Worm (Caenorhabditis elegans): ENCODE measurements around the gene fbxa-155.
"Not testable (repeated sequence)": the region's sequence is repeated elsewhere in the genome, so short reads cannot be mapped to it uniquely, and the experiment has no call there.

Gene fbxa-155

ce11 chrIII:10050321-10050720 is 40.3 kb upstream of the fbxa-155 start, which contains the start of gene T16G12.3:
Gene T16G12.3, plus strand, starts transcription at chrIII:10050621.
- TF ChIP-seq drap-1 (GFP tag; optimal IDR thresholded peaks at IDR 0.05); lsy-2 (tag; optimal IDR thresholded peaks at IDR 0.05); ztf-11 (tag; optimal IDR thresholded peaks at IDR 0.05): not testable (repeated sequence)

ce11 chrIII:10049682-10050081 is 39.7 kb upstream of the fbxa-155 start, which contains the start of gene T16G12.1:
Gene T16G12.1, minus strand, starts transcription at chrIII:10049857.
- TF ChIP-seq snpc-4 (tag; optimal IDR thresholded peaks at IDR 0.05) (no peak), lin-32 (GFP tag; optimal IDR thresholded peaks at IDR 0.05) (no peak), unc-39 (tag; optimal IDR thresholded peaks at IDR 0.05) (no peak), pha-4 (tag; optimal IDR thresholded peaks at IDR 0.05) (no peak), drap-1 (GFP tag; optimal IDR thresholded peaks at IDR 0.05) (no peak), mab-5 (tag; optimal IDR thresholded peaks at IDR 0.05) (no peak), ztf-11 (tag; optimal IDR thresholded peaks at IDR 0.05) (no peak), bed-3 (GFP tag; optimal IDR thresholded peaks at IDR 0.05) (no peak), blmp-1 (tag; optimal IDR thresholded peaks at IDR 0.05) (no peak), lin-13 (tag; optimal IDR thresholded peaks at IDR 0.05) (no peak), nhr-237 (tag; optimal IDR thresholded peaks at IDR 0.05) (no peak)

- no peak for TF ChIP-seq snpc-4 (tag; optimal IDR thresholded peaks at IDR 0.05)
- TF ChIP-seq lin-32 (GFP tag; optimal IDR thresholded peaks at IDR 0.05) = no peak
- TF ChIP-seq unc-39 (tag; optimal IDR thresholded peaks at IDR 0.05) = no peak
- no peak for TF ChIP-seq drap-1 (GFP tag; optimal IDR thresholded peaks at IDR 0.05)
- TF ChIP-seq nhr-2 (tag; optimal IDR thresholded peaks at IDR 0.05) = no peak
- TF ChIP-seq ces-1 (GFP tag; optimal IDR thresholded peaks at IDR 0.05) = no peak
- TF ChIP-seq ham-2 (GFP tag; optimal IDR thresholded peaks at IDR 0.05) = no peak
- TF ChIP-seq nhr-237 (tag; optimal IDR thresholded peaks at IDR 0.05) = no peak
- TF ChIP-seq ceh-83 (GFP tag; optimal IDR thresholded peaks at IDR 0.05) = no peak
- TF ChIP-seq mls-2 (tag; optimal IDR thresholded peaks at IDR 0.05) = no peak
- no peak for TF ChIP-seq flh-1 (GFP tag; optimal IDR thresholded peaks at IDR 0.05)
Measured at ce11 chrIII:10040013-10040412, 30.0 kb upstream of the fbxa-155 start, which contains the start of gene T16G12.7. Gene T16G12.7, minus strand, starts transcription at chrIII:10040113.

ce11 chrIII:10037150-10037549 is 27.1 kb upstream of the fbxa-155 start, which contains the start of gene M04D8.7:
Gene M04D8.7, plus strand, starts transcription at chrIII:10037450.
- TF ChIP-seq mep-1 (tag; optimal IDR thresholded peaks at IDR 0.05) = no peak
- TF ChIP-seq hlh-1 (tag; optimal IDR thresholded peaks at IDR 0.05) = no peak
- TF ChIP-seq blmp-1 (tag; optimal IDR thresholded peaks at IDR 0.05) = no peak
- no peak for TF ChIP-seq sptf-1 (tag; optimal IDR thresholded peaks at IDR 0.05)
- TF ChIP-seq ceh-43 (GFP tag; optimal IDR thresholded peaks at IDR 0.05) = no peak

ce11 chrIII:10035783-10036182 is 25.8 kb upstream of the fbxa-155 start, which contains the start of gene xbx-3:
Gene xbx-3, plus strand, starts transcription at chrIII:10035945.
- TF ChIP-seq sptf-1 (tag; optimal IDR thresholded peaks at IDR 0.05) (no peak), nhr-2 (tag; optimal IDR thresholded peaks at IDR 0.05) (no peak), nhr-237 (tag; optimal IDR thresholded peaks at IDR 0.05) (no peak), mab-5 (tag; optimal IDR thresholded peaks at IDR 0.05) (no peak), mls-2 (tag; optimal IDR thresholded peaks at IDR 0.05) (no peak), tbx-8 (GFP tag; optimal IDR thresholded peaks at IDR 0.05) (no peak), nhr-12 (tag; optimal IDR thresholded peaks at IDR 0.05) (no peak), lin-13 (tag; optimal IDR thresholded peaks at IDR 0.05) (no peak), lsy-2 (tag; optimal IDR thresholded peaks at IDR 0.05) (no peak), snpc-4 (tag; optimal IDR thresholded peaks at IDR 0.05) (no peak), ham-2 (GFP tag; optimal IDR thresholded peaks at IDR 0.05) (no peak), cnd-1 (tag; optimal IDR thresholded peaks at IDR 0.05) (no peak), drap-1 (GFP tag; optimal IDR thresholded peaks at IDR 0.05) (no peak)

ce11 chrIII:10033881-10034280 is 23.9 kb upstream of the fbxa-155 start, which contains the start of gene M04D8.8:
Gene M04D8.8, plus strand, starts transcription at chrIII:10034181.
- TF ChIP-seq nhr-2 (tag; optimal IDR thresholded peaks at IDR 0.05) (no peak), elt-3 (tag; optimal IDR thresholded peaks at IDR 0.05) (no peak), mep-1 (tag; optimal IDR thresholded peaks at IDR 0.05) (no peak), cnd-1 (tag; optimal IDR thresholded peaks at IDR 0.05) (no peak), blmp-1 (tag; optimal IDR thresholded peaks at IDR 0.05) (no peak), nhr-237 (tag; optimal IDR thresholded peaks at IDR 0.05) (no peak), unc-39 (tag; optimal IDR thresholded peaks at IDR 0.05) (no peak), nhr-12 (tag; optimal IDR thresholded peaks at IDR 0.05) (no peak), mls-2 (tag; optimal IDR thresholded peaks at IDR 0.05) (no peak), unc-120 (tag; optimal IDR thresholded peaks at IDR 0.05; ENCODE audit: poor library complexity, severe bottlenecking) (no peak), mab-5 (tag; optimal IDR thresholded peaks at IDR 0.05) (no peak), bed-3 (GFP tag; optimal IDR thresholded peaks at IDR 0.05) (no peak), M03D4.4 (tag; optimal IDR thresholded peaks at IDR 0.05) (no peak), sptf-1 (tag; optimal IDR thresholded peaks at IDR 0.05) (no peak), zip-8 (tag; optimal IDR thresholded peaks at IDR 0.05) (no peak), ces-1 (GFP tag; optimal IDR thresholded peaks at IDR 0.05) (no peak), unc-62 (GFP tag; optimal IDR thresholded peaks at IDR 0.05) (no peak), ceh-83 (GFP tag; optimal IDR thresholded peaks at IDR 0.05) (no peak), ceh-39 (tag; optimal IDR thresholded peaks at IDR 0.05) (no peak)
